ENCODE assay signal across 1 fruit fly cellular context in genomic region chr3L:1548345-1548970, dm6.
TF ChIP-seq lines count a peak whose summit lies in the region.

No protein-coding gene starts in this region.

TF ChIP-seq in whole organism, embryonic, 481 proteins besides CTCF, POLR2A, EP300 and RAD21 (continued from another document):
- TF ChIP-seq CG1832 (GFP tag; optimal IDR thresholded peaks at IDR 0.05; lab: Kevin White, UChicago) (no peak), CG17568 (GFP tag; optimal IDR thresholded peaks at IDR 0.05; lab: Kevin White, UChicago) (no peak), da (GFP tag; optimal IDR thresholded peaks at IDR 0.05; lab: Kevin White, UChicago) (no peak), ato (GFP tag; IDR thresholded peaks at IDR 0.05; lab: Robert Waterston, UW; ENCODE audit: partially characterized antibody) (no peak), CG5245 (GFP tag; optimal IDR thresholded peaks at IDR 0.05; lab: Kevin White, UChicago) (peak; percentile 4), B-H2 (GFP tag; optimal IDR thresholded peaks at IDR 0.05; lab: Kevin White, UChicago) (peak; percentile 6)
